Worm (Caenorhabditis elegans): Measurements from ENCODE around the gene Y37E11B.1.

DNA sequence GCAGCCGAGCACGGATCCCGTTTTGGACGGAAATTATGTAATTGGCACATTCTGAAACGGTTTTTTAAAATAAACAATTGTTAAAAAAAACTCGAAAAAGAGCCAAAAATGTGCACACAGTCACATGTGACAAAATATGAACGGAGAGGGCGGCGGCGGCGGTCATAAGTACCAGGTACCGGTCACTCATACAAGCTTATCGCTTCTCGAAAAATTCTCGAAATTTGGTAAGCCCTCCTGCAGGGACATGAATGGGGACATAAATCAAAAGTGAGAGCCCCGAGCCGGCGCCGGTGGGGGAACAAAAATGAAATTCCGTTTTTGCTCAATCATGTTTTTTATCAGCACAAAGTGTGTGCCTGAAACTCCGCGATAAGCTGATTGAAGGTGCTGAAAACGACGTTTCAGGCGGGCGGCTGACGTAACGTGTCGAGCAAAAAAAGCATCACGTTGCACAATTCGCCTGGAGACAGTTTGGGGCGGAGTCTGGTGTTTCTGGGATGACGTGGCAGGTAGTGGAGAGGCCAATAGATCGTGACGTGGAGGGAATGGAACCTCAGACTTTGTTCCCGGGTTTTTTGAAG, 33.7 kb downstream of the Y37E11B.1 start, which contains the start of gene ltah-1.2:
- TF ChIP-seq lin-13 (GFP tag; optimal IDR thresholded peaks at IDR 0.05): no peak
- TF ChIP-seq unc-98 (GFP tag; IDR thresholded peaks at IDR 0.05): no peak
- TF ChIP-seq ceh-8 (GFP tag; optimal IDR thresholded peaks at IDR 0.05): no peak
- no peak for TF ChIP-seq lin-39 (tag; optimal IDR thresholded peaks at IDR 0.05)
- no peak for TF ChIP-seq fos-1 (tag; optimal IDR thresholded peaks at IDR 0.05)
- TF ChIP-seq hlh-17 (GFP tag; optimal IDR thresholded peaks at IDR 0.05; ENCODE audit: borderline replicate concordance): no peak

Data from whole organism, L1 larva.